Worm (Caenorhabditis elegans) whole organism, midembryonic: ENCODE data around the gene tag-267.

Experiments
- flt-1 ChIP-seq: fragments of 200-800 bp; sonication (Bioruptor generic); IDR thresholded peaks from 2 replicates; pipeline ENCODE4 v1.3.6; 2022; ENCODE audit warnings: missing genetic modification characterization, missing compliant biosample characterization
- klf-2 ChIP-seq: fragments of 200-800 bp; sonication (Bioruptor generic); conservative IDR thresholded peaks from 2 replicates; pipeline ENCODE4 v1.3.6; 2022; ENCODE audit warnings: missing genetic modification reagents, missing genetic modification characterization, missing compliant biosample characterization
- ref-1 ChIP-seq: fragments of 200-800 bp; sonication (Bioruptor generic); conservative IDR thresholded peaks from 2 replicates; pipeline ENCODE4 v1.3.6; 2022; ENCODE audit warnings: missing genetic modification reagents, missing genetic modification characterization, missing compliant biosample characterization

- TF ChIP-seq flt-1 (GFP tag; lab: Robert Waterston, UW) = no peak
- TF ChIP-seq ref-1 (GFP tag; lab: Robert Waterston, UW) = no peak
- no peak for TF ChIP-seq klf-2 (GFP tag; lab: Robert Waterston, UW)
Observed at ce11 chrIII:675822-676221, 35.2 kb downstream of the tag-267 start, which contains the start of gene grk-2.
